4 fruit fly cellular contexts compared by ENCODE assay signal in genomic region chr3R:10834893-10835292, dm6.
TF ChIP-seq lines count a peak whose summit lies in the region.

No protein-coding gene starts in this region.

- TF ChIP-seq CTCF in whole organism, embryonic (GFP tag; optimal IDR thresholded peaks at IDR 0.05; lab: Kevin White, UChicago) = no peak

TF ChIP-seq in whole organism, embryonic, 481 proteins besides CTCF, POLR2A, EP300 and RAD21:
- TF ChIP-seq CG1603 (tag; optimal IDR thresholded peaks at IDR 0.05; lab: Kevin White, UChicago) (peak; percentile 25), prd (optimal IDR thresholded peaks at IDR 0.05; lab: Kevin White, UChicago) (no peak), prd (GFP tag; IDR thresholded peaks at IDR 0.05; lab: Robert Waterston, UW) (peak; percentile 60; the same call in 2 of the 3 replicates), CG11093 (GFP tag; IDR thresholded peaks at IDR 0.05; lab: Robert Waterston, UW) (peak; percentile 16; the same call in 1 of the 3 replicates), Med (GFP tag; lab: Kevin White, UChicago) (peak; percentile 28), Ets65A (GFP tag; lab: Kevin White, UChicago) (peak; percentile 19), nom (GFP tag; optimal IDR thresholded peaks at IDR 0.05; lab: Kevin White, UChicago) (peak; percentile 91), vnd (GFP tag; IDR thresholded peaks at IDR 0.05; lab: Robert Waterston, UW; ENCODE audit: partially characterized antibody) (no peak), Hmx (GFP tag; optimal IDR thresholded peaks at IDR 0.05; lab: Kevin White, UChicago) (no peak), Drgx (GFP tag; IDR thresholded peaks at IDR 0.05; lab: Robert Waterston, UW) (peak; percentile 96), corto (GFP tag; optimal IDR thresholded peaks at IDR 0.05; lab: Kevin White, UChicago) (peak; percentile 97), Hr3 (GFP tag; optimal IDR thresholded peaks at IDR 0.05; lab: Kevin White, UChicago) (no peak), lbe (GFP tag; optimal IDR thresholded peaks at IDR 0.05; lab: Kevin White, UChicago) (peak; percentile 96), bsh (GFP tag; optimal IDR thresholded peaks at IDR 0.05; lab: Kevin White, UChicago) (peak in 1 of 2 experiments; percentile 93)
TF ChIP-seq in whole organism, embryonic: peak in this region for 10.

TF ChIP-seq in whole organism, prepupa, 60 proteins besides CTCF, POLR2A, EP300 and RAD21 (continues in another document):
- TF ChIP-seq CG10631 (GFP tag; optimal IDR thresholded peaks at IDR 0.05; lab: Kevin White, UChicago) (peak; percentile 95), lz (GFP tag; optimal IDR thresholded peaks at IDR 0.05; lab: Kevin White, UChicago) (peak; percentile 95), CG8319 (GFP tag; optimal IDR thresholded peaks at IDR 0.05; lab: Kevin White, UChicago) (peak; percentile 92), CG8119 (GFP tag; IDR thresholded peaks at IDR 0.05; lab: Robert Waterston, UW) (peak; percentile 97), CG8632 (GFP tag; optimal IDR thresholded peaks at IDR 0.05; lab: Kevin White, UChicago) (peak; percentile 95), dac (GFP tag; optimal IDR thresholded peaks at IDR 0.05; lab: Kevin White, UChicago) (peak; percentile 92), CG11294 (GFP tag; IDR thresholded peaks at IDR 0.05; lab: Robert Waterston, UW) (peak; percentile 89), CG11762 (GFP tag; optimal IDR thresholded peaks at IDR 0.05; lab: Kevin White, UChicago; ENCODE audit: insufficient read depth) (peak; percentile 95), Blimp-1 (GFP tag; optimal IDR thresholded peaks at IDR 0.05; lab: Kevin White, UChicago) (peak; percentile 88), CG6854 (GFP tag; optimal IDR thresholded peaks at IDR 0.05; lab: Kevin White, UChicago) (peak; percentile 96), CG3032 (tag; optimal IDR thresholded peaks at IDR 0.05; lab: Kevin White, UChicago) (peak; percentile 94), Sox15 (GFP tag; optimal IDR thresholded peaks at IDR 0.05; lab: Kevin White, UChicago) (peak; percentile 90), vri (GFP tag; optimal IDR thresholded peaks at IDR 0.05; lab: Kevin White, UChicago) (peak; percentile 94), Eip93F (GFP tag; optimal IDR thresholded peaks at IDR 0.05; lab: Kevin White, UChicago) (peak; percentile 98), eg (GFP tag; IDR thresholded peaks at IDR 0.05; lab: Robert Waterston, UW) (peak; percentile 97), CG6792 (GFP tag; optimal IDR thresholded peaks at IDR 0.05; lab: Kevin White, UChicago) (peak; percentile 97), CG15336 (GFP tag; IDR thresholded peaks at IDR 0.05; lab: Robert Waterston, UW) (peak; percentile 97), Gug (GFP tag; IDR thresholded peaks at IDR 0.05; lab: Robert Waterston, UW) (peak; percentile 88), OdsH (GFP tag; optimal IDR thresholded peaks at IDR 0.05; lab: Kevin White, UChicago) (peak; percentile 97), Hr38 (GFP tag; optimal IDR thresholded peaks at IDR 0.05; lab: Kevin White, UChicago) (no peak), CG31627 (GFP tag; optimal IDR thresholded peaks at IDR 0.05; lab: Kevin White, UChicago) (peak; percentile 86), dsx (GFP tag; optimal IDR thresholded peaks at IDR 0.05; lab: Kevin White, UChicago; ENCODE audit: poor library complexity, severe bottlenecking) (peak; percentile 93), Hr4 (GFP tag; optimal IDR thresholded peaks at IDR 0.05; lab: Kevin White, UChicago) (peak; percentile 95), pdm3 (GFP tag; optimal IDR thresholded peaks at IDR 0.05; lab: Kevin White, UChicago) (peak; percentile 93), CG1621 (tag; optimal IDR thresholded peaks at IDR 0.05; lab: Kevin White, UChicago) (peak; percentile 94)

TF ChIP-seq in whole organism, pupa, 21 proteins besides CTCF, POLR2A, EP300 and RAD21:
- TF ChIP-seq CG32121 (GFP tag; IDR thresholded peaks at IDR 0.05; lab: Robert Waterston, UW) (peak; percentile 93), Ets98B (GFP tag; IDR thresholded peaks at IDR 0.05; lab: Robert Waterston, UW) (peak; percentile 96), CG17806 (tag; optimal IDR thresholded peaks at IDR 0.05; lab: Kevin White, UChicago) (peak; percentile 94), CG14655 (GFP tag; optimal IDR thresholded peaks at IDR 0.05; lab: Kevin White, UChicago) (peak; percentile 96), rn (GFP tag; IDR thresholded peaks at IDR 0.05; lab: Robert Waterston, UW) (peak; percentile 92), Pif1B (GFP tag; optimal IDR thresholded peaks at IDR 0.05; lab: Kevin White, UChicago) (peak; percentile 96), CG13204 (GFP tag; optimal IDR thresholded peaks at IDR 0.05; lab: Kevin White, UChicago) (peak; percentile 96), EcR (GFP tag; optimal IDR thresholded peaks at IDR 0.05; lab: Kevin White, UChicago) (peak; percentile 67), fd96Ca (GFP tag; IDR thresholded peaks at IDR 0.05; lab: Robert Waterston, UW) (peak; percentile 97), CG15710 (tag; optimal IDR thresholded peaks at IDR 0.05; lab: Kevin White, UChicago) (peak; percentile 94), Pif1A (GFP tag; optimal IDR thresholded peaks at IDR 0.05; lab: Kevin White, UChicago) (peak; percentile 96), CG9948 (tag; optimal IDR thresholded peaks at IDR 0.05; lab: Kevin White, UChicago) (peak; percentile 94), CG10348 (GFP tag; IDR thresholded peaks at IDR 0.05; lab: Robert Waterston, UW) (peak; percentile 75), CG12605 (GFP tag; IDR thresholded peaks at IDR 0.05; lab: Robert Waterston, UW) (peak; percentile 96), CG8301 (tag; optimal IDR thresholded peaks at IDR 0.05; lab: Kevin White, UChicago) (peak; percentile 96), D1 (tag; optimal IDR thresholded peaks at IDR 0.05; lab: Kevin White, UChicago) (peak; percentile 68), gl (tag; optimal IDR thresholded peaks at IDR 0.05; lab: Kevin White, UChicago) (peak; percentile 92), CG34367 (tag; optimal IDR thresholded peaks at IDR 0.05; lab: Kevin White, UChicago) (peak; percentile 95), Snoo (tag; optimal IDR thresholded peaks at IDR 0.05; lab: Kevin White, UChicago) (peak; percentile 96), CG8159 (tag; optimal IDR thresholded peaks at IDR 0.05; lab: Kevin White, UChicago) (peak; percentile 93), CG4496 (GFP tag; IDR thresholded peaks at IDR 0.05; lab: Robert Waterston, UW) (peak; percentile 97)

TF ChIP-seq in whole organism, wandering third instar larva, 38 proteins besides CTCF, POLR2A, EP300 and RAD21 (continues in another document):
- peak; percentile 67 to 97 for TF ChIP-seq foxo (GFP tag; optimal IDR thresholded peaks at IDR 0.05; lab: Kevin White, UChicago)
- TF ChIP-seq lola (GFP tag; optimal IDR thresholded peaks at IDR 0.05; lab: Kevin White, UChicago) = no peak
- peak; percentile 90 for TF ChIP-seq Hnf4 (GFP tag; optimal IDR thresholded peaks at IDR 0.05; lab: Kevin White, UChicago)
- TF ChIP-seq ey (GFP tag; optimal IDR thresholded peaks at IDR 0.05; lab: Kevin White, UChicago) = peak; percentile 90
- TF ChIP-seq sv (GFP tag; optimal IDR thresholded peaks at IDR 0.05; lab: Kevin White, UChicago) = no peak
- peak; percentile 96 for TF ChIP-seq HLH106 (tag; optimal IDR thresholded peaks at IDR 0.05; lab: Kevin White, UChicago)
- peak; percentile 96 for TF ChIP-seq OdsH (GFP tag; optimal IDR thresholded peaks at IDR 0.05; lab: Kevin White, UChicago)
- TF ChIP-seq Hr83 (GFP tag; optimal IDR thresholded peaks at IDR 0.05; lab: Kevin White, UChicago; ENCODE audit: poor library complexity, severe bottlenecking) = peak; percentile 63
- peak; percentile 96 for TF ChIP-seq fru (GFP tag; optimal IDR thresholded peaks at IDR 0.05; lab: Kevin White, UChicago)
- peak; percentile 89 for TF ChIP-seq CrebA (GFP tag; optimal IDR thresholded peaks at IDR 0.05; lab: Kevin White, UChicago; ENCODE audit: borderline replicate concordance)
- no peak for TF ChIP-seq dl (GFP tag; optimal IDR thresholded peaks at IDR 0.05; lab: Kevin White, UChicago; ENCODE audit: insufficient read depth in 1 of 2, partially characterized antibody in 2 of 2)
- no peak for TF ChIP-seq Hr78 (GFP tag; optimal IDR thresholded peaks at IDR 0.05; lab: Kevin White, UChicago)
- TF ChIP-seq Mio (GFP tag; optimal IDR thresholded peaks at IDR 0.05; lab: Kevin White, UChicago) = no peak
- TF ChIP-seq sage (GFP tag; optimal IDR thresholded peaks at IDR 0.05; lab: Kevin White, UChicago) = peak; percentile 95
- peak; percentile 79 for TF ChIP-seq Jra (GFP tag; optimal IDR thresholded peaks at IDR 0.05; lab: Kevin White, UChicago)
- TF ChIP-seq woc (GFP tag; optimal IDR thresholded peaks at IDR 0.05; lab: Kevin White, UChicago) = peak; percentile 92
- no peak for TF ChIP-seq Dif (GFP tag; optimal IDR thresholded peaks at IDR 0.05; lab: Kevin White, UChicago; ENCODE audit: partially characterized antibody)
- TF ChIP-seq rgr (GFP tag; optimal IDR thresholded peaks at IDR 0.05; lab: Kevin White, UChicago) = peak; percentile 95
- peak; percentile 57 for TF ChIP-seq dsf (GFP tag; optimal IDR thresholded peaks at IDR 0.05; lab: Kevin White, UChicago; ENCODE audit: borderline replicate concordance)
- TF ChIP-seq pan (optimal IDR thresholded peaks at IDR 0.05; lab: Kevin White, UChicago) = no peak
- no peak for TF ChIP-seq Myc (optimal IDR thresholded peaks at IDR 0.05; lab: Kevin White, UChicago)
- peak; percentile 95 for TF ChIP-seq brk (GFP tag; optimal IDR thresholded peaks at IDR 0.05; lab: Kevin White, UChicago)
- peak; percentile 90 for TF ChIP-seq CG9705 (GFP tag; optimal IDR thresholded peaks at IDR 0.05; lab: Kevin White, UChicago)
- no peak for TF ChIP-seq jim (GFP tag; optimal IDR thresholded peaks at IDR 0.05; lab: Kevin White, UChicago)
- peak; percentile 92 for TF ChIP-seq psq (GFP tag; optimal IDR thresholded peaks at IDR 0.05; lab: Kevin White, UChicago)
- no peak for TF ChIP-seq Dfd (GFP tag; optimal IDR thresholded peaks at IDR 0.05; lab: Kevin White, UChicago)
- TF ChIP-seq Rel (GFP tag; optimal IDR thresholded peaks at IDR 0.05; lab: Kevin White, UChicago) = peak; percentile 90
- TF ChIP-seq Rel (tag; optimal IDR thresholded peaks at IDR 0.05; lab: Kevin White, UChicago) = peak; percentile 70
- TF ChIP-seq GATAd (GFP tag; optimal IDR thresholded peaks at IDR 0.05; lab: Kevin White, UChicago) = no peak
- no peak for TF ChIP-seq usp (GFP tag; optimal IDR thresholded peaks at IDR 0.05; lab: Kevin White, UChicago)
- no peak for TF ChIP-seq N (GFP tag; optimal IDR thresholded peaks at IDR 0.05; lab: Kevin White, UChicago)
- peak; percentile 89 for TF ChIP-seq dmrt93B (GFP tag; optimal IDR thresholded peaks at IDR 0.05; lab: Kevin White, UChicago)
- peak; percentile 94 for TF ChIP-seq br (GFP tag; optimal IDR thresholded peaks at IDR 0.05; lab: Kevin White, UChicago)
- TF ChIP-seq Abd-B (GFP tag; optimal IDR thresholded peaks at IDR 0.05; lab: Kevin White, UChicago) = no peak
- peak; percentile 86 for TF ChIP-seq CG32264 (GFP tag; optimal IDR thresholded peaks at IDR 0.05; lab: Kevin White, UChicago)
- peak; percentile 97 for TF ChIP-seq h (GFP tag; optimal IDR thresholded peaks at IDR 0.05; lab: Kevin White, UChicago)
- TF ChIP-seq tai (GFP tag; optimal IDR thresholded peaks at IDR 0.05; lab: Kevin White, UChicago) = peak; percentile 75

Comparison
In these comparisons a context has a peak if more than half of its experiments do, and no peak if none do; other contexts are left out.
1. Of the 7 proteins assayed by ChIP-seq in both whole organism, embryonic and whole organism, prepupa: peak only in whole organism, embryonic: none; only in whole organism, prepupa: Blimp-1, CG16779, CG6854, Gug, Hr39, Lpt and 1 more; in both: none; in neither: 0.